Worm (Caenorhabditis elegans): ENCODE data around the gene F14F9.8.

- TF ChIP-seq che-1 (tag; optimal IDR thresholded peaks at IDR 0.05) (no peak), fkh-10 (GFP tag; optimal IDR thresholded peaks at IDR 0.05) (no peak), pax-1 (tag; optimal IDR thresholded peaks at IDR 0.05) (no peak), hlh-8 (tag; optimal IDR thresholded peaks at IDR 0.05) (no peak), npax-4 (tag; optimal IDR thresholded peaks at IDR 0.05) (no peak)
Observed at ce11 chrV:5107816-5108215, 22.3 kb upstream of the F14F9.8 start, which contains the start of gene srab-3.
